Worm (Caenorhabditis elegans) whole organism, early embryonic: ENCODE measurements around the gene mtp-18.

Experiments used
- ama-1 ChIP-seq: fragments of 150-350 bp; optimal IDR thresholded peaks from 2 replicates; lab custom pipeline; 2014
- ceh-13 ChIP-seq: fragments of 200-800 bp; sonication (Bioruptor generic); optimal IDR thresholded peaks from 2 replicates; lab custom pipeline; 2018; ENCODE audit warnings: mild to moderate bottlenecking, missing genetic modification characterization, missing compliant biosample characterization
- ceh-36 ChIP-seq: sonication (generic microtip); optimal IDR thresholded peaks from 2 replicates; lab custom pipeline; 2016; ENCODE audit warnings: missing genetic modification characterization, inconsistent platforms, missing compliant biosample characterization
- ets-7 ChIP-seq: sonication (generic microtip); optimal IDR thresholded peaks from 2 replicates; lab custom pipeline; 2016; ENCODE audit warnings: missing genotype, missing genetic modification characterization, missing compliant biosample characterization
- hmg-4 ChIP-seq: fragments of 200-800 bp; sonication (Bioruptor generic); optimal IDR thresholded peaks from 2 replicates; lab custom pipeline; 2018; ENCODE audit warnings: mild to moderate bottlenecking, missing genetic modification characterization, missing compliant biosample characterization
- scrt-1 ChIP-seq: fragments of 200-800 bp; sonication (Bioruptor generic); IDR thresholded peaks from 2 replicates; pipeline ENCODE4 v1.3.6; 2022; ENCODE audit warnings: missing genetic modification characterization, missing compliant biosample characterization
- sea-1 ChIP-seq: fragments of 200-800 bp; sonication (Bioruptor generic); conservative IDR thresholded peaks from 2 replicates; pipeline ENCODE4 v1.3.6; 2022; ENCODE audit warnings: missing genetic modification characterization, missing compliant biosample characterization
- tra-4 ChIP-seq: sonication (generic microtip); optimal IDR thresholded peaks from 2 replicates; lab custom pipeline; 2017; ENCODE audit warnings: missing genetic modification characterization, missing compliant biosample characterization

- TF ChIP-seq ama-1 (lab: Kevin White, UChicago) (no peak), sea-1 (GFP tag; lab: Robert Waterston, UW) (no peak), hmg-4 (GFP tag; lab: Kevin White, UChicago) (no peak), ceh-36 (no peak), scrt-1 (GFP tag; lab: Robert Waterston, UW) (no peak), ets-7 (no peak), tra-4 (tag; lab: Kevin White, UChicago) (no peak), ceh-13 (GFP tag; lab: Kevin White, UChicago) (no peak)
Measured at ce11 chrX:6248778-6249658, 42.8 kb upstream of the mtp-18 start.
